Worm (Caenorhabditis elegans) whole organism, L3 larva: ENCODE results near the gene srbc-37.

Experiments used
- R02D3.7 ChIP-seq: fragments of 150-350 bp; optimal IDR thresholded peaks from 2 replicates; lab custom pipeline; 2014; ENCODE audit warnings: missing biosample characterization, missing genetic modification characterization
- aly-2 ChIP-seq: fragments of 150-350 bp; optimal IDR thresholded peaks from 2 replicates; lab custom pipeline; 2014; ENCODE audit warnings: missing biosample characterization, missing genetic modification characterization
- ama-1 ChIP-seq: fragments of 150-350 bp; optimal IDR thresholded peaks from 2 replicates; lab custom pipeline; 2018
- ceh-28 ChIP-seq: fragments of 150-350 bp; optimal IDR thresholded peaks from 2 replicates; lab custom pipeline; 2014; ENCODE audit warnings: missing biosample characterization, missing genetic modification reagents, missing genetic modification characterization
- ceh-82 ChIP-seq: fragments of 150-350 bp; optimal IDR thresholded peaks from 2 replicates; lab custom pipeline; 2014; ENCODE audit warnings: missing biosample characterization, missing genetic modification characterization
- ceh-9 ChIP-seq: sonication (generic microtip); optimal IDR thresholded peaks from 2 replicates; lab custom pipeline; 2018; ENCODE audit warnings: missing biosample characterization, missing genetic modification characterization
- daf-12 ChIP-seq: fragments of 150-350 bp; optimal IDR thresholded peaks from 2 replicates; lab custom pipeline; 2014; ENCODE audit warnings: missing biosample characterization, missing genetic modification reagents, missing genetic modification characterization
- egl-5 ChIP-seq: fragments of 150-350 bp; optimal IDR thresholded peaks from 2 replicates; lab custom pipeline; 2017; ENCODE audit warnings: missing biosample characterization, missing genetic modification reagents, missing genetic modification characterization, inconsistent platforms
- elt-2 ChIP-seq: sonication (generic microtip); optimal IDR thresholded peaks from 2 replicates; lab custom pipeline; 2016; ENCODE audit warnings: missing genetic modification reagents, mild to moderate bottlenecking, missing genetic modification characterization, missing compliant biosample characterization
- elt-3 ChIP-seq, 3 experiments: fragments of 150-350 bp in 1 of 3; sonication (generic microtip) in 2 of 3; optimal IDR thresholded peaks; 2 replicates in 2 of 3; 4 replicates in 1 of 3; lab custom pipeline; 2014 to 2017; ENCODE audit warnings: missing biosample characterization in 3 of 3, missing genetic modification characterization in 3 of 3
- eor-1 ChIP-seq, 2 experiments: fragments of 150-350 bp; optimal IDR thresholded peaks; 2 replicates each; lab custom pipeline; 2014 to 2018; ENCODE audit warnings: missing biosample characterization in 2 of 2, missing genetic modification characterization in 2 of 2
- fkh-2 ChIP-seq: fragments of 150-350 bp; optimal IDR thresholded peaks from 2 replicates; lab custom pipeline; 2014; ENCODE audit warnings: missing biosample characterization, missing genetic modification reagents, missing genetic modification characterization
- fos-1 ChIP-seq: fragments of 150-350 bp; optimal IDR thresholded peaks from 2 replicates; lab custom pipeline; 2014; ENCODE audit warnings: missing biosample characterization, missing genetic modification characterization
- hmg-11 ChIP-seq: sonication (generic microtip); optimal IDR thresholded peaks from 2 replicates; lab custom pipeline; 2016; ENCODE audit warnings: missing genetic modification characterization, missing compliant biosample characterization
- jun-1 ChIP-seq: fragments of 150-350 bp; optimal IDR thresholded peaks from 2 replicates; lab custom pipeline; 2014; ENCODE audit warnings: missing biosample characterization, missing genetic modification reagents, missing genetic modification characterization
- lin-15B ChIP-seq: fragments of 150-350 bp; optimal IDR thresholded peaks from 2 replicates; lab custom pipeline; 2014; ENCODE audit warnings: missing biosample characterization, missing genetic modification characterization
- lin-39 ChIP-seq: fragments of 150-350 bp; optimal IDR thresholded peaks from 2 replicates; lab custom pipeline; 2018; ENCODE audit warnings: missing biosample characterization, missing genetic modification reagents, missing genetic modification characterization
- mdl-1 ChIP-seq: fragments of 150-350 bp; optimal IDR thresholded peaks from 2 replicates; lab custom pipeline; 2014; ENCODE audit warnings: missing biosample characterization, missing genetic modification characterization
- mml-1 ChIP-seq: fragments of 150-350 bp; sonication (generic microtip); optimal IDR thresholded peaks from 3 replicates; lab custom pipeline; 2014; ENCODE audit warnings: missing biosample characterization, missing genetic modification characterization
- nfya-1 ChIP-seq: sonication (generic microtip); optimal IDR thresholded peaks from 2 replicates; lab custom pipeline; 2017; ENCODE audit warnings: missing genetic modification characterization, mild to moderate bottlenecking, missing compliant biosample characterization, antibody characterized with exemption, moderate library complexity; ENCODE audit not compliant: insufficient read depth
- nhr-12 ChIP-seq: fragments of 150-350 bp; optimal IDR thresholded peaks from 2 replicates; lab custom pipeline; 2014; ENCODE audit warnings: missing biosample characterization, missing genetic modification characterization
- nhr-23 ChIP-seq: fragments of 150-350 bp; optimal IDR thresholded peaks from 2 replicates; lab custom pipeline; 2014; ENCODE audit warnings: missing biosample characterization, missing genetic modification reagents, missing genetic modification characterization
- nhr-25 ChIP-seq: sonication (generic microtip); optimal IDR thresholded peaks from 2 replicates; lab custom pipeline; 2017; ENCODE audit warnings: missing biosample characterization, missing genetic modification characterization
- nhr-28 ChIP-seq: fragments of 150-350 bp; optimal IDR thresholded peaks from 2 replicates; lab custom pipeline; 2014; ENCODE audit warnings: missing biosample characterization, missing genetic modification characterization
- nhr-43 ChIP-seq: sonication (generic microtip); optimal IDR thresholded peaks from 2 replicates; lab custom pipeline; 2016; ENCODE audit warnings: mild to moderate bottlenecking, missing genetic modification characterization, missing compliant biosample characterization; ENCODE audit not compliant: poor library complexity, severe bottlenecking
- nhr-67 ChIP-seq: fragments of 150-350 bp; optimal IDR thresholded peaks from 2 replicates; lab custom pipeline; 2014; ENCODE audit warnings: missing biosample characterization, missing genetic modification characterization
- nhr-76 ChIP-seq: fragments of 150-350 bp; sonication (generic microtip); optimal IDR thresholded peaks from 5 replicates; lab custom pipeline; 2014; ENCODE audit warnings: missing biosample characterization, missing genetic modification characterization
- nhr-77 ChIP-seq: fragments of 150-350 bp; optimal IDR thresholded peaks from 2 replicates; lab custom pipeline; 2014; ENCODE audit warnings: missing biosample characterization, missing genetic modification characterization
- pha-4 ChIP-seq: fragments of 150-350 bp; optimal IDR thresholded peaks from 2 replicates; lab custom pipeline; 2014; ENCODE audit warnings: missing biosample characterization, missing genetic modification reagents, missing genetic modification characterization
- skn-1 ChIP-seq: fragments of 150-350 bp; optimal IDR thresholded peaks from 2 replicates; lab custom pipeline; 2014; ENCODE audit warnings: missing biosample characterization, missing genetic modification characterization
- snpc-4 ChIP-seq: fragments of 150-350 bp; optimal IDR thresholded peaks from 2 replicates; lab custom pipeline; 2014; ENCODE audit warnings: missing biosample characterization, missing genetic modification characterization
- tbx-2 ChIP-seq: sonication (generic microtip); optimal IDR thresholded peaks from 2 replicates; lab custom pipeline; 2016; ENCODE audit warnings: mild to moderate bottlenecking, missing genetic modification characterization, missing compliant biosample characterization
- unc-62 ChIP-seq: fragments of 150-350 bp; sonication (generic microtip); optimal IDR thresholded peaks from 4 replicates; lab custom pipeline; 2014; ENCODE audit warnings: missing biosample characterization, missing genetic modification reagents, missing genetic modification characterization
- zag-1 ChIP-seq: fragments of 150-350 bp; optimal IDR thresholded peaks from 2 replicates; lab custom pipeline; 2014; ENCODE audit warnings: missing biosample characterization, missing genetic modification characterization
- ztf-11 ChIP-seq: fragments of 150-350 bp; optimal IDR thresholded peaks from 2 replicates; lab custom pipeline; 2014; ENCODE audit warnings: missing biosample characterization, missing genetic modification characterization
- ztf-4 ChIP-seq: fragments of 150-350 bp; optimal IDR thresholded peaks from 2 replicates; lab custom pipeline; 2014; ENCODE audit warnings: missing biosample characterization, missing genetic modification characterization

srbc-37 gene

ce11 chrV:723895-724352, 21.6 kb downstream of the srbc-37 start, which contains the start of gene fbxb-72 (continued):
- TF ChIP-seq tbx-2 (tag; lab: Kevin White, UChicago) (peak; percentile 85), elt-2 (peak; percentile 76), pha-4 (peak; percentile 55), lin-39 (tag; lab: Kevin White, UChicago) (peak; percentile 37), nfya-1 (tag; lab: Kevin White, UChicago) (peak; percentile 68), lin-15B (no peak)

- peak; percentile 8 for TF ChIP-seq skn-1 (tag; lab: Kevin White, UChicago)
- TF ChIP-seq zag-1 (tag; lab: Kevin White, UChicago), result no peak
- peak; percentile 97 for TF ChIP-seq ama-1
- TF ChIP-seq nhr-12 (tag; lab: Kevin White, UChicago), result no peak
- no peak for TF ChIP-seq ztf-4
- TF ChIP-seq snpc-4 (tag; lab: Kevin White, UChicago), result no peak
- TF ChIP-seq elt-2, result no peak
- no peak for TF ChIP-seq ztf-11 (tag; lab: Kevin White, UChicago)
- no peak for TF ChIP-seq nhr-28 (tag; lab: Kevin White, UChicago)
- no peak for TF ChIP-seq mml-1 (tag; lab: Kevin White, UChicago)
- no peak for TF ChIP-seq pha-4
- no peak for TF ChIP-seq lin-15B
- TF ChIP-seq jun-1 (tag; lab: Kevin White, UChicago), result no peak
- TF ChIP-seq fos-1 (tag; lab: Kevin White, UChicago), result no peak
- no peak for TF ChIP-seq fkh-2
Observed at ce11 chrV:724470-724890, 22.1 kb downstream of the srbc-37 start.

ce11 chrV:724946-725806, 22.8 kb downstream of the srbc-37 start:
- TF ChIP-seq nhr-43 (tag; lab: Kevin White, UChicago) (peak; percentile 58), nhr-77 (no peak), lin-39 (tag; lab: Kevin White, UChicago) (peak; percentile 39), zag-1 (tag; lab: Kevin White, UChicago) (no peak), hmg-11 (tag; lab: Kevin White, UChicago) (no peak), ama-1 (peak; percentile 92), pha-4 (peak; percentile 27), nhr-25 (tag; lab: Kevin White, UChicago) (peak; percentile 12), egl-5 (tag; lab: Kevin White, UChicago) (no peak), R02D3.7 (tag; lab: Kevin White, UChicago) (no peak), tbx-2 (tag; lab: Kevin White, UChicago) (no peak)

- TF ChIP-seq unc-62 (GFP tag; lab: Kevin White, UChicago) (no peak), elt-3 (tag; optimal IDR thresholded peaks at IDR 0.05; lab: Kevin White, UChicago) (peak in 1 of 3 experiments; percentile 53), ama-1 (peak; percentile 82), daf-12 (no peak), egl-5 (tag; lab: Kevin White, UChicago) (no peak), nfya-1 (tag; lab: Kevin White, UChicago) (peak; percentile 18), eor-1 (tag; optimal IDR thresholded peaks at IDR 0.05; lab: Kevin White, UChicago) (no peak), aly-2 (tag; lab: Kevin White, UChicago) (no peak), ceh-82 (no peak), lin-15B (no peak), elt-2 (no peak), hmg-11 (tag; lab: Kevin White, UChicago) (no peak), tbx-2 (tag; lab: Kevin White, UChicago) (no peak), nhr-25 (tag; lab: Kevin White, UChicago) (peak; percentile 2), nhr-28 (tag; lab: Kevin White, UChicago) (no peak), ceh-28 (tag; lab: Kevin White, UChicago) (no peak), nhr-76 (no peak), nhr-23 (tag; lab: Kevin White, UChicago) (peak; percentile 5), ceh-9 (tag; lab: Kevin White, UChicago) (no peak), nhr-43 (tag; lab: Kevin White, UChicago) (peak; percentile 24), nhr-67 (tag; lab: Kevin White, UChicago) (no peak), lin-39 (tag; lab: Kevin White, UChicago) (peak; percentile 38), mdl-1 (tag; lab: Kevin White, UChicago) (no peak)
Observed at ce11 chrV:725807-726572, 23.6 kb downstream of the srbc-37 start.
